Worm (Caenorhabditis elegans) whole organism, early embryonic: ENCODE data around the gene T28A11.25.

Source experiments
- B0310.2 ChIP-seq: sonication (generic microtip); optimal IDR thresholded peaks from 2 replicates; lab custom pipeline; 2016; ENCODE audit warnings: mild to moderate bottlenecking, missing genetic modification characterization, missing compliant biosample characterization
- F13C5.2 ChIP-seq: sonication (generic microtip); optimal IDR thresholded peaks from 2 replicates; lab custom pipeline; 2017; ENCODE audit warnings: mild to moderate bottlenecking, missing genetic modification characterization, inconsistent platforms, missing compliant biosample characterization
- ama-1 ChIP-seq: fragments of 150-350 bp; optimal IDR thresholded peaks from 2 replicates; lab custom pipeline; 2014
- ceh-36 ChIP-seq: sonication (generic microtip); optimal IDR thresholded peaks from 2 replicates; lab custom pipeline; 2016; ENCODE audit warnings: missing genetic modification characterization, inconsistent platforms, missing compliant biosample characterization
- flt-1 ChIP-seq: fragments of 200-800 bp; sonication (Bioruptor generic); IDR thresholded peaks from 2 replicates; pipeline ENCODE4 v1.3.6; 2022; ENCODE audit warnings: missing genetic modification characterization, missing compliant biosample characterization
- hmbx-1 ChIP-seq: sonication (generic microtip); optimal IDR thresholded peaks from 2 replicates; lab custom pipeline; 2016; ENCODE audit warnings: mild to moderate bottlenecking, missing genetic modification characterization, missing compliant biosample characterization
- hmg-4 ChIP-seq: fragments of 200-800 bp; sonication (Bioruptor generic); optimal IDR thresholded peaks from 2 replicates; lab custom pipeline; 2018; ENCODE audit warnings: mild to moderate bottlenecking, missing genetic modification characterization, missing compliant biosample characterization
- pes-1 ChIP-seq: fragments of 200-800 bp; sonication (Bioruptor generic); IDR thresholded peaks from 2 replicates; pipeline ENCODE4 v1.3.6; 2022; ENCODE audit warnings: missing genetic modification reagents, missing genetic modification characterization, missing compliant biosample characterization
- tra-4 ChIP-seq: sonication (generic microtip); optimal IDR thresholded peaks from 2 replicates; lab custom pipeline; 2017; ENCODE audit warnings: missing genetic modification characterization, missing compliant biosample characterization

DNA sequence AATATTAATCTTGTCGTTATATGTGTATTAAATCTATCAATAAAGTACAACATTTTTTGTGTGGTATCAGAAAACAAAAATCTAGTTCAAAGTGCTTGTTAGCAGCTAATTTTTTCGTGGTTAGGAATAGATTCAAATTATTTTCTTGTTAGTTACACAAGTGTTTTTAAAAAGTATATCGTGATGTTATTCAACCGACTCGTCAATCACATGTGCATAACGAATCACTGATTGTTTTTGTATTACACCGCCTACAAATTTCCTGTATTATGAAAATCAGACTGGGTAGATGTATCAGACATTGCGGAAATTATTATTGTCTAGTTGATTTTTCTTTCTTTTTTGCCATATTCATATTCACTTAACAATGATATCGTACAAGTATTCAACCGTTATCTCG, 1.3 kb downstream of the T28A11.25 start, which contains the start of gene str-64:
- no peak for TF ChIP-seq ceh-36 (tag; lab: Kevin White, UChicago)
- no peak for TF ChIP-seq F13C5.2
- no peak for TF ChIP-seq hmg-4 (GFP tag; lab: Kevin White, UChicago)
- TF ChIP-seq hmbx-1: no peak
- no peak for TF ChIP-seq flt-1
- TF ChIP-seq pes-1: no peak
- no peak for TF ChIP-seq B0310.2 (tag; lab: Kevin White, UChicago)
- TF ChIP-seq tra-4 (tag; lab: Kevin White, UChicago): no peak
- TF ChIP-seq ama-1 (lab: Kevin White, UChicago): no peak
